Fruit fly (Drosophila melanogaster) whole organism, embryonic: ENCODE data around the gene Rab14.

Experiments used
- Awh ChIP-seq: fragments of 200-800 bp; sonication (Bioruptor generic); IDR thresholded peaks from 2 replicates; pipeline ENCODE4, ENCODE4 v1.3.6; 2022; ENCODE audit warnings: missing biosample characterization, missing genetic modification characterization
- CG11560 ChIP-seq: fragments of 200-800 bp; sonication (Bioruptor generic); IDR thresholded peaks from 3 replicates; pipeline ENCODE4 v1.3.6; 2022; ENCODE audit warnings: missing biosample characterization, missing genetic modification characterization
- CG13296 ChIP-seq: fragments of 200-800 bp; sonication (Bioruptor generic); optimal IDR thresholded peaks from 3 replicates; lab custom pipeline; 2018; ENCODE audit warnings: missing biosample characterization, mild to moderate bottlenecking, missing genetic modification characterization
- CG13894 ChIP-seq: fragments of 200-800 bp; sonication (Bioruptor generic); optimal IDR thresholded peaks from 3 replicates; lab custom pipeline; 2018; ENCODE audit warnings: missing biosample characterization, mild to moderate bottlenecking, missing genetic modification characterization, moderate library complexity
- CG14860 ChIP-seq: fragments of 200-800 bp; sonication (Bioruptor generic); IDR thresholded peaks from 3 replicates; pipeline ENCODE4 v1.3.6; 2022; ENCODE audit warnings: missing biosample characterization, missing genetic modification characterization; ENCODE audit not compliant: partially characterized antibody
- CG15269 ChIP-seq: fragments of 200-800 bp; sonication (Bioruptor generic); optimal IDR thresholded peaks from 2 replicates; lab custom pipeline; 2018; ENCODE audit warnings: missing biosample characterization, mild to moderate bottlenecking, missing genetic modification characterization, moderate library complexity
- CG15514 ChIP-seq: fragments of 200-800 bp; sonication (Bioruptor generic); optimal IDR thresholded peaks from 3 replicates; lab custom pipeline; 2017; ENCODE audit warnings: missing biosample characterization, missing genetic modification characterization, mild to moderate bottlenecking, moderate library complexity, missing genetic modification reagents
- CG16863 ChIP-seq: fragments of 200-800 bp; sonication (Bioruptor generic); optimal IDR thresholded peaks from 3 replicates; lab custom pipeline; 2016; ENCODE audit warnings: missing biosample characterization, missing genetic modification characterization
- CG18764 ChIP-seq: fragments of 200-800 bp; sonication (Bioruptor generic); optimal IDR thresholded peaks from 3 replicates; lab custom pipeline; 2016; ENCODE audit warnings: missing biosample characterization, missing genetic modification characterization
- CG2712 ChIP-seq: fragments of 200-800 bp; optimal IDR thresholded peaks from 3 replicates; lab custom pipeline; 2019; ENCODE audit warnings: missing biosample characterization, mild to moderate bottlenecking, missing genetic modification characterization, moderate library complexity
- CG31441 ChIP-seq: fragments of 200-800 bp; sonication (Bioruptor generic); IDR thresholded peaks from 2 replicates; pipeline ENCODE4 v1.3.6; 2022; ENCODE audit warnings: missing biosample characterization, missing genetic modification characterization
- CG3281 ChIP-seq: fragments of 200-800 bp; sonication (Bioruptor generic); optimal IDR thresholded peaks from 3 replicates; lab custom pipeline; 2017; ENCODE audit warnings: missing biosample characterization, mild to moderate bottlenecking, missing genetic modification characterization
- CG4282 ChIP-seq: fragments of 200-800 bp; sonication (Bioruptor generic); optimal IDR thresholded peaks from 2 replicates; lab custom pipeline; 2016; ENCODE audit warnings: missing biosample characterization, missing genetic modification characterization
- CG6683 ChIP-seq: fragments of 200-800 bp; sonication (Bioruptor generic); optimal IDR thresholded peaks from 2 replicates; lab custom pipeline; 2017; ENCODE audit warnings: missing biosample characterization, mild to moderate bottlenecking, missing genetic modification characterization, missing genetic modification reagents
- CG6689 ChIP-seq: fragments of 200-800 bp; sonication (Bioruptor generic); IDR thresholded peaks from 2 replicates; pipeline ENCODE4 v1.3.6; 2022; ENCODE audit warnings: missing biosample characterization, missing genetic modification characterization
- CG8388 ChIP-seq: fragments of 200-800 bp; sonication (Bioruptor generic); optimal IDR thresholded peaks from 2 replicates; lab custom pipeline; 2019; ENCODE audit warnings: missing biosample characterization, mild to moderate bottlenecking, missing genetic modification characterization, moderate library complexity
- CG8924 ChIP-seq: fragments of 200-800 bp; optimal IDR thresholded peaks from 3 replicates; lab custom pipeline; 2019; ENCODE audit warnings: missing biosample characterization, mild to moderate bottlenecking, missing genetic modification characterization, moderate library complexity
- CG9727 ChIP-seq: fragments of 200-800 bp; sonication (Bioruptor generic); optimal IDR thresholded peaks from 3 replicates; lab custom pipeline; 2017; ENCODE audit warnings: missing biosample characterization, mild to moderate bottlenecking, missing genetic modification characterization
- CoRest ChIP-seq: fragments of 200-800 bp; sonication (Bioruptor generic); optimal IDR thresholded peaks from 3 replicates; lab custom pipeline; 2018; ENCODE audit warnings: missing biosample characterization, mild to moderate bottlenecking, missing genetic modification characterization, moderate library complexity
- Doc2 ChIP-seq: fragments of 200-800 bp; sonication (Bioruptor generic); IDR thresholded peaks from 2 replicates; pipeline ENCODE4 v1.3.6; 2022; ENCODE audit warnings: missing biosample characterization, missing genetic modification characterization
- E2f2 ChIP-seq: fragments of 200-800 bp; sonication (Bioruptor generic); IDR thresholded peaks from 2 replicates; pipeline ENCODE4 v1.3.6; 2022; ENCODE audit warnings: missing biosample characterization, missing genetic modification characterization
- Elba2 ChIP-seq: fragments of 200-800 bp; sonication (Bioruptor generic); optimal IDR thresholded peaks from 3 replicates; lab custom pipeline; 2016; ENCODE audit warnings: missing biosample characterization, missing genetic modification characterization
- Fer1 ChIP-seq: fragments of 200-800 bp; sonication (Bioruptor generic); optimal IDR thresholded peaks from 2 replicates; lab custom pipeline; 2017; ENCODE audit warnings: missing biosample characterization, mild to moderate bottlenecking, missing genetic modification characterization
- Fer2 ChIP-seq: fragments of 200-800 bp; sonication (Bioruptor generic); optimal IDR thresholded peaks from 2 replicates; lab custom pipeline; 2018; ENCODE audit warnings: missing biosample characterization, mild to moderate bottlenecking, missing genetic modification characterization, moderate library complexity
- Jarid2 ChIP-seq: fragments of 200-800 bp; sonication (Bioruptor generic); optimal IDR thresholded peaks from 3 replicates; lab custom pipeline; 2017; ENCODE audit warnings: mild to moderate bottlenecking, missing biosample characterization, missing genetic modification reagents, missing genetic modification characterization
- Nf-YC ChIP-seq: fragments of 200-800 bp; optimal IDR thresholded peaks from 3 replicates; lab custom pipeline; 2019; ENCODE audit warnings: missing biosample characterization, mild to moderate bottlenecking, missing genetic modification characterization, moderate library complexity
- Oli ChIP-seq: fragments of 200-800 bp; sonication (Bioruptor generic); optimal IDR thresholded peaks from 2 replicates; lab custom pipeline; 2018; ENCODE audit warnings: missing biosample characterization, mild to moderate bottlenecking, missing genetic modification characterization, moderate library complexity
- Opbp ChIP-seq: fragments of 200-800 bp; sonication (Bioruptor generic); IDR thresholded peaks from 3 replicates; pipeline ENCODE4 v1.3.6; 2022; ENCODE audit warnings: missing biosample characterization, missing genetic modification characterization; ENCODE audit not compliant: partially characterized antibody
- Side ChIP-seq: fragments of 200-800 bp; sonication (Bioruptor generic); optimal IDR thresholded peaks from 2 replicates; lab custom pipeline; 2016; ENCODE audit warnings: missing biosample characterization, missing genetic modification characterization
- Xbp1 ChIP-seq: fragments of 200-800 bp; sonication (Bioruptor generic); optimal IDR thresholded peaks from 3 replicates; lab custom pipeline; 2016; ENCODE audit warnings: missing biosample characterization, mild to moderate bottlenecking, missing genetic modification characterization
- bigmax ChIP-seq: fragments of 200-800 bp; sonication (Bioruptor generic); optimal IDR thresholded peaks from 2 replicates; lab custom pipeline; 2018; ENCODE audit warnings: missing biosample characterization, mild to moderate bottlenecking, missing genetic modification characterization
- chm ChIP-seq: fragments of 200-800 bp; sonication (Bioruptor generic); IDR thresholded peaks from 2 replicates; pipeline ENCODE4 v1.3.6; 2022; ENCODE audit warnings: missing biosample characterization, missing genetic modification characterization
- ci ChIP-seq: fragments of 200-800 bp; sonication (Bioruptor generic); IDR thresholded peaks from 3 replicates; pipeline ENCODE4 v1.3.6; 2022; ENCODE audit warnings: missing biosample characterization, missing genetic modification characterization
- crol ChIP-seq: fragments of 200-800 bp; sonication (Bioruptor generic); IDR thresholded peaks from 2 replicates; pipeline ENCODE4 v1.3.6; 2022; ENCODE audit warnings: missing biosample characterization, missing genetic modification characterization
- dimm ChIP-seq: fragments of 200-800 bp; sonication (Bioruptor generic); IDR thresholded peaks from 2 replicates; pipeline ENCODE4 v1.3.6; 2022; ENCODE audit warnings: missing biosample characterization, missing genetic modification characterization
- dysf ChIP-seq: fragments of 200-800 bp; sonication (Bioruptor generic); IDR thresholded peaks from 3 replicates; pipeline ENCODE4 v1.3.6; 2022; ENCODE audit warnings: missing biosample characterization, missing genetic modification characterization
- exex ChIP-seq: fragments of 200-800 bp; sonication (Bioruptor generic); optimal IDR thresholded peaks from 4 replicates; lab custom pipeline; 2018; ENCODE audit warnings: missing biosample characterization, mild to moderate bottlenecking, missing genetic modification characterization, moderate library complexity
- gcm ChIP-seq: fragments of 200-800 bp; sonication (Bioruptor generic); optimal IDR thresholded peaks from 2 replicates; lab custom pipeline; 2019; ENCODE audit warnings: missing biosample characterization, mild to moderate bottlenecking, missing genetic modification characterization, moderate library complexity
- gcm2 ChIP-seq: fragments of 200-800 bp; sonication (Bioruptor generic); optimal IDR thresholded peaks from 2 replicates; lab custom pipeline; 2016; ENCODE audit warnings: missing biosample characterization, missing genetic modification characterization
- grau ChIP-seq: fragments of 200-800 bp; optimal IDR thresholded peaks from 3 replicates; lab custom pipeline; 2019; ENCODE audit warnings: missing biosample characterization, mild to moderate bottlenecking, missing genetic modification characterization, moderate library complexity
- kah ChIP-seq: fragments of 200-800 bp; sonication (Bioruptor generic); optimal IDR thresholded peaks from 2 replicates; lab custom pipeline; 2018; ENCODE audit warnings: missing biosample characterization, mild to moderate bottlenecking, missing genetic modification characterization
- lilli ChIP-seq: fragments of 200-800 bp; sonication (Bioruptor generic); optimal IDR thresholded peaks from 3 replicates; lab custom pipeline; 2016; ENCODE audit warnings: missing biosample characterization, missing genetic modification characterization
- mam ChIP-seq: fragments of 200-800 bp; sonication (Bioruptor generic); optimal IDR thresholded peaks from 3 replicates; lab custom pipeline; 2016; ENCODE audit warnings: missing biosample characterization, missing genetic modification characterization
- mirr ChIP-seq: fragments of 200-800 bp; sonication (Bioruptor generic); optimal IDR thresholded peaks from 3 replicates; lab custom pipeline; 2018; ENCODE audit warnings: missing biosample characterization, mild to moderate bottlenecking, missing genetic modification characterization
- odd ChIP-seq: fragments of 200-800 bp; sonication (Bioruptor generic); optimal IDR thresholded peaks from 2 replicates; lab custom pipeline; 2017; ENCODE audit warnings: missing biosample characterization, mild to moderate bottlenecking, missing genetic modification characterization
- sens-2 ChIP-seq: fragments of 200-800 bp; sonication (Bioruptor generic); IDR thresholded peaks from 2 replicates; pipeline ENCODE4 v1.3.6; 2022; ENCODE audit warnings: missing biosample characterization, missing genetic modification characterization
- slp2 ChIP-seq: fragments of 200-800 bp; sonication (Bioruptor generic); optimal IDR thresholded peaks from 2 replicates; lab custom pipeline; 2016; ENCODE audit warnings: missing biosample characterization, missing genetic modification characterization
- sob ChIP-seq: fragments of 200-800 bp; sonication (Bioruptor generic); IDR thresholded peaks from 2 replicates; pipeline ENCODE4 v1.3.6; 2022; ENCODE audit warnings: missing biosample characterization, missing genetic modification characterization
- wek ChIP-seq: fragments of 200-800 bp; sonication (Bioruptor generic); optimal IDR thresholded peaks from 3 replicates; lab custom pipeline; 2018; ENCODE audit warnings: missing biosample characterization, mild to moderate bottlenecking, missing genetic modification characterization, moderate library complexity

The Rab14 gene

DNA sequence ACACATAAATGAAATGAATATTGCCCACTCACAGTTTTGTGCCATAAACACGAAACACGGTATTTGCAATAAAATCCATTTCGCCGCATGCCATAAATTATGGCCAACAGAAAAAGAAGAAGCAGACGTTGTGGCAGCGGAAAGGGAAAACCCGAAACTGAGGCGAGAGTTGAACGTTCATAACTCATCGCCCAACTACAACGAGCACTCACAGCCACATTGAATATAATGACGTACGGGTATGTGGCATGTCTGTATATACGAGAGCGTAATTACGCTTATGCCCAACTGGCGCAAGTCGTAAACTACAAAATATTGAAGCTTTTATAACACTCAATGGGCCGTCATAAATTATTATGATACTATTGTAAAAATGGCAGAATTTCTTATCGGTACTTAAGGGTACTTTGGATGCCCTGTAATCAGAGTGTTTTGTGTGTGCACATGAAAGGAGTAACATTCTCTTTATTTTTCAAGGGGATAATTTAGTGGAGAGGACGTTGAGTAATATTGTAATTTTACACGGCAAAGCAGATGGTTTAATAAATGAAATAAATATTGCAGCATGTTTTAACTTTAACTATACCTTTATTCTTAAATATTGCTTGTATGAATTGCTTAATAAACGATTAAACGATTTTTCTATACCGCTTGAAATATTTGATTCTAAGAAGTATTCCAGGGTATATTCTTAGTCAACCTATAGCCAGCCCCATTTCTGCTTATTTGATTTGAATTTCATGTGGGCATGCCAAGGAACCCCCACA lies 39.5 kb downstream of the Rab14 start (continued):
- peak; percentile 19; the same call in 1 of the 3 replicates for TF ChIP-seq dysf (GFP tag; lab: Robert Waterston, UW)
- no peak for TF ChIP-seq CG18764
- TF ChIP-seq CG9727 (GFP tag; lab: Kevin White, UChicago): peak; percentile 39
- peak; percentile 66 for TF ChIP-seq CG13296 (GFP tag; lab: Kevin White, UChicago)
- TF ChIP-seq sens-2: no peak
- no peak for TF ChIP-seq CG4282 (GFP tag; lab: Kevin White, UChicago)
- TF ChIP-seq CoRest (tag; lab: Kevin White, UChicago): peak; percentile 31
- peak; percentile 65 for TF ChIP-seq wek (GFP tag; lab: Kevin White, UChicago)
- TF ChIP-seq Side (GFP tag; lab: Kevin White, UChicago): no peak
- peak; percentile 51 for TF ChIP-seq Nf-YC (tag; lab: Kevin White, UChicago)
- TF ChIP-seq ci (GFP tag; lab: Robert Waterston, UW): peak; percentile 32; the same call in 2 of the 3 replicates
- TF ChIP-seq sob: 0 out of 2 replicates have a peak, but pooled peaks have one; percentile 30
- peak; percentile 55 for TF ChIP-seq CG3281 (GFP tag; lab: Kevin White, UChicago)
- peak; percentile 49 for TF ChIP-seq CG8388 (GFP tag; lab: Kevin White, UChicago)
- TF ChIP-seq CG15514 (GFP tag; lab: Kevin White, UChicago): peak; percentile 23
- TF ChIP-seq CG8924: peak; percentile 17
- peak; percentile 64 for TF ChIP-seq gcm (GFP tag; lab: Kevin White, UChicago)
- TF ChIP-seq CG14860 (GFP tag; lab: Robert Waterston, UW): no peak
- TF ChIP-seq CG6683 (GFP tag; lab: Kevin White, UChicago): no peak
- no peak for TF ChIP-seq gcm2
- TF ChIP-seq CG6689 (GFP tag; lab: Robert Waterston, UW): 0 out of 2 replicates have a peak, but pooled peaks have one; percentile 35
- TF ChIP-seq odd (GFP tag; lab: Kevin White, UChicago): peak; percentile 18
- TF ChIP-seq lilli (GFP tag; lab: Kevin White, UChicago): peak; percentile 0
- no peak for TF ChIP-seq Elba2
- peak; percentile 44; the same call in 1 of the 2 replicates for TF ChIP-seq Awh
- peak; percentile 42 for TF ChIP-seq grau
- peak; percentile 14; the same call in 1 of the 2 replicates for TF ChIP-seq chm (GFP tag; lab: Robert Waterston, UW)
- peak; percentile 75 for TF ChIP-seq CG31441 (GFP tag; lab: Robert Waterston, UW)
- TF ChIP-seq CG11560: no peak
- no peak for TF ChIP-seq Doc2 (GFP tag; lab: Robert Waterston, UW)
- TF ChIP-seq CG2712 (tag; lab: Kevin White, UChicago): peak; percentile 10
- TF ChIP-seq slp2 (GFP tag; lab: Kevin White, UChicago): peak; percentile 1
- TF ChIP-seq Xbp1 (GFP tag; lab: Kevin White, UChicago): peak; percentile 28
- TF ChIP-seq Fer1 (GFP tag; lab: Kevin White, UChicago): peak; percentile 12
- TF ChIP-seq dimm: no peak
- peak; percentile 28 for TF ChIP-seq bigmax
- peak; percentile 44 for TF ChIP-seq Oli
- TF ChIP-seq crol: no peak
- TF ChIP-seq mam: no peak
- peak; percentile 88 for TF ChIP-seq exex (tag; lab: Kevin White, UChicago)
- peak; percentile 68 for TF ChIP-seq CG13894
- peak; percentile 5 for TF ChIP-seq Jarid2 (GFP tag; lab: Kevin White, UChicago)
- TF ChIP-seq Fer2 (tag; lab: Kevin White, UChicago): peak; percentile 21
- TF ChIP-seq kah (GFP tag; lab: Kevin White, UChicago): peak; percentile 37
- 0 out of 3 replicates have a peak, but pooled peaks have one; percentile 9 for TF ChIP-seq Opbp (GFP tag; lab: Robert Waterston, UW)
- TF ChIP-seq mirr (GFP tag; lab: Kevin White, UChicago): peak; percentile 69
- TF ChIP-seq CG15269: peak; percentile 60
- TF ChIP-seq CG16863 (GFP tag; lab: Kevin White, UChicago): no peak
- TF ChIP-seq E2f2 (GFP tag; lab: Robert Waterston, UW): no peak
